Worm (Caenorhabditis elegans) whole organism, young adult: ENCODE data around the gene rbm-25.

Experiments
- B0019.2 ChIP-seq: fragments of 200-800 bp; sonication (Bioruptor generic); conservative IDR thresholded peaks from 2 replicates; pipeline ENCODE4 v1.3.6; 2022; ENCODE audit warnings: missing genetic modification reagents, missing genetic modification characterization, missing compliant biosample characterization
- F22D6.2 ChIP-seq: sonication (generic microtip); optimal IDR thresholded peaks from 2 replicates; lab custom pipeline; 2016; ENCODE audit warnings: mild to moderate bottlenecking, missing genetic modification characterization, missing compliant biosample characterization
- F23B12.7 ChIP-seq: sonication (generic microtip); optimal IDR thresholded peaks from 2 replicates; lab custom pipeline; 2017; ENCODE audit warnings: missing genetic modification characterization, mild to moderate bottlenecking, missing compliant biosample characterization, antibody characterized with exemption, moderate library complexity; ENCODE audit not compliant: insufficient read depth
- K11D2.4 ChIP-seq: fragments of 200-800 bp; sonication (Bioruptor generic); IDR thresholded peaks from 2 replicates; pipeline ENCODE4 v1.3.6; 2022; ENCODE audit warnings: missing genetic modification reagents, missing genetic modification characterization, missing compliant biosample characterization
- T26A5.8 ChIP-seq: sonication (generic microtip); optimal IDR thresholded peaks from 2 replicates; lab custom pipeline; 2016; ENCODE audit warnings: missing genetic modification characterization, missing compliant biosample characterization
- Y53F4B.3 ChIP-seq: fragments of 200-800 bp; sonication (Bioruptor generic); IDR thresholded peaks from 2 replicates; pipeline ENCODE4 v1.3.6; 2022; ENCODE audit warnings: missing genetic modification reagents, missing genetic modification characterization, missing compliant biosample characterization
- aptf-3 ChIP-seq: fragments of 200-800 bp; sonication (Bioruptor generic); IDR thresholded peaks from 2 replicates; pipeline ENCODE4 v1.3.6; 2022; ENCODE audit warnings: missing genetic modification characterization, missing compliant biosample characterization
- attf-3 ChIP-seq: fragments of 200-800 bp; sonication (Bioruptor generic); conservative IDR thresholded peaks from 2 replicates; pipeline ENCODE4 v1.3.6; 2022; ENCODE audit warnings: missing genetic modification reagents, missing genetic modification characterization, missing compliant biosample characterization
- cebp-2 ChIP-seq: fragments of 200-800 bp; sonication (Bioruptor generic); IDR thresholded peaks from 2 replicates; pipeline ENCODE4 v1.3.6; 2022; ENCODE audit warnings: missing genetic modification characterization, missing compliant biosample characterization
- ceh-100 ChIP-seq: fragments of 200-800 bp; sonication (Bioruptor generic); IDR thresholded peaks from 2 replicates; pipeline ENCODE4 v1.3.6; 2022; ENCODE audit warnings: missing genetic modification reagents, missing genetic modification characterization, missing compliant biosample characterization
- ceh-27 ChIP-seq: fragments of 200-800 bp; sonication (Bioruptor generic); optimal IDR thresholded peaks from 2 replicates; lab custom pipeline; 2018; ENCODE audit warnings: mild to moderate bottlenecking, missing genetic modification characterization, moderate library complexity, missing compliant biosample characterization
- ceh-40 ChIP-seq: fragments of 200-800 bp; sonication (Bioruptor generic); IDR thresholded peaks from 2 replicates; pipeline ENCODE4 v1.3.6; 2022; ENCODE audit warnings: missing genetic modification characterization, missing compliant biosample characterization
- ceh-91 ChIP-seq: fragments of 200-800 bp; sonication (Bioruptor generic); IDR thresholded peaks from 2 replicates; pipeline ENCODE4 v1.3.6; 2022; ENCODE audit warnings: missing genetic modification reagents, missing genetic modification characterization, missing compliant biosample characterization
- die-1 ChIP-seq: sonication (generic microtip); optimal IDR thresholded peaks from 2 replicates; lab custom pipeline; 2016; ENCODE audit warnings: missing genotype, mild to moderate bottlenecking, missing genetic modification characterization, missing compliant biosample characterization
- dox-1 ChIP-seq: fragments of 200-800 bp; sonication (Bioruptor generic); IDR thresholded peaks from 2 replicates; pipeline ENCODE4 v1.3.6; 2022; ENCODE audit warnings: missing genetic modification reagents, missing genetic modification characterization, missing compliant biosample characterization
- dpl-1 ChIP-seq: fragments of 150-350 bp; optimal IDR thresholded peaks from 2 replicates; lab custom pipeline; 2014; ENCODE audit warnings: missing biosample characterization, missing genetic modification reagents, missing genetic modification characterization
- efl-1 ChIP-seq: fragments of 150-350 bp; optimal IDR thresholded peaks from 2 replicates; lab custom pipeline; 2014; ENCODE audit warnings: missing biosample characterization, missing genetic modification reagents, missing genetic modification characterization
- ekl-4 ChIP-seq: fragments of 200-800 bp; sonication (Bioruptor generic); IDR thresholded peaks from 2 replicates; pipeline ENCODE4 v1.3.6; 2022; ENCODE audit warnings: missing genetic modification reagents, missing genetic modification characterization, missing compliant biosample characterization
- hrde-1 ChIP-seq: sonication (generic microtip); optimal IDR thresholded peaks from 2 replicates; lab custom pipeline; 2016; ENCODE audit warnings: missing genetic modification characterization, mild to moderate bottlenecking, missing compliant biosample characterization, moderate library complexity, missing genotype, missing genetic modification reagents, borderline replicate concordance
- hsf-1 ChIP-seq: fragments of 200-800 bp; sonication (Bioruptor generic); IDR thresholded peaks from 2 replicates; pipeline ENCODE4 v1.3.6; 2022; ENCODE audit warnings: missing genetic modification reagents, missing genetic modification characterization, missing compliant biosample characterization
- let-607 ChIP-seq, 2 experiments: fragments of 200-800 bp in 1 of 2; sonication (Bioruptor generic) in 1 of 2; sonication (generic microtip) in 1 of 2; optimal IDR thresholded peaks; 2 replicates each; lab custom pipeline; 2016 to 2018; ENCODE audit warnings: mild to moderate bottlenecking in 2 of 2, missing compliant biosample characterization in 2 of 2, missing genetic modification characterization in 2 of 2, moderate library complexity in 2 of 2, missing genotype in 1 of 2
- lin-35 ChIP-seq, 3 experiments: fragments of 150-350 bp in 2 of 3; sonication (generic microtip) in 1 of 3; optimal IDR thresholded peaks; 2 replicates each; lab custom pipeline; 2014 to 2018; ENCODE audit warnings: missing biosample characterization in 3 of 3, missing genetic modification characterization in 3 of 3, missing genetic modification reagents in 3 of 3
- lir-1 ChIP-seq: fragments of 200-800 bp; sonication (Bioruptor generic); conservative IDR thresholded peaks from 2 replicates; pipeline ENCODE4 v1.3.6; 2022; ENCODE audit warnings: missing genetic modification reagents, missing genetic modification characterization, missing compliant biosample characterization
- lsl-1 ChIP-seq: fragments of 200-800 bp; sonication (Bioruptor generic); optimal IDR thresholded peaks from 2 replicates; lab custom pipeline; 2018; ENCODE audit warnings: mild to moderate bottlenecking, missing genetic modification characterization, moderate library complexity, missing compliant biosample characterization
- madf-3 ChIP-seq: fragments of 200-800 bp; sonication (Bioruptor generic); IDR thresholded peaks from 2 replicates; pipeline ENCODE4 v1.3.6; 2022; ENCODE audit warnings: missing genetic modification reagents, missing genetic modification characterization, missing compliant biosample characterization
- madf-6 ChIP-seq: fragments of 200-800 bp; sonication (Bioruptor generic); IDR thresholded peaks from 2 replicates; pipeline ENCODE4 v1.3.6; 2022; ENCODE audit warnings: missing genetic modification reagents, missing genetic modification characterization, missing compliant biosample characterization
- madf-8 ChIP-seq: fragments of 200-800 bp; sonication (Bioruptor generic); conservative IDR thresholded peaks from 2 replicates; pipeline ENCODE4 v1.3.6; 2022; ENCODE audit warnings: missing genetic modification reagents, missing genetic modification characterization, missing compliant biosample characterization
- mes-4 ChIP-seq: sonication (generic microtip); optimal IDR thresholded peaks from 2 replicates; lab custom pipeline; 2016; ENCODE audit warnings: missing genotype, missing genetic modification characterization, missing compliant biosample characterization
- mxl-1 ChIP-seq: sonication (generic microtip); optimal IDR thresholded peaks from 2 replicates; lab custom pipeline; 2016; ENCODE audit warnings: missing genetic modification characterization, missing compliant biosample characterization
- nfya-2 ChIP-seq: fragments of 200-800 bp; sonication (Bioruptor generic); IDR thresholded peaks from 2 replicates; pipeline ENCODE4 v1.3.6; 2022; ENCODE audit warnings: missing genetic modification reagents, missing genetic modification characterization, missing compliant biosample characterization
- nhr-90 ChIP-seq: sonication (generic microtip); optimal IDR thresholded peaks from 2 replicates; lab custom pipeline; 2016; ENCODE audit warnings: missing genotype, mild to moderate bottlenecking, missing genetic modification characterization, missing compliant biosample characterization
- rcor-1 ChIP-seq: fragments of 200-800 bp; sonication (Bioruptor generic); IDR thresholded peaks from 2 replicates; pipeline ENCODE4 v1.3.6; 2022; ENCODE audit warnings: missing genetic modification reagents, missing genetic modification characterization, missing compliant biosample characterization
- repo-1 ChIP-seq: sonication (generic microtip); optimal IDR thresholded peaks from 2 replicates; lab custom pipeline; 2017; ENCODE audit warnings: mild to moderate bottlenecking, missing genetic modification characterization, missing compliant biosample characterization
- snpc-1.1 ChIP-seq: sonication (generic microtip); optimal IDR thresholded peaks from 2 replicates; lab custom pipeline; 2017; ENCODE audit warnings: missing genetic modification characterization, mild to moderate bottlenecking, missing compliant biosample characterization, antibody characterized with exemption, moderate library complexity, missing genotype, missing genetic modification reagents; ENCODE audit not compliant: insufficient read depth
- snpc-4 ChIP-seq, 5 experiments: fragments of 150-350 bp in 1 of 5; sonication (generic microtip) in 4 of 5; optimal IDR thresholded peaks; 2 replicates each; lab custom pipeline; 2014 to 2018; ENCODE audit warnings: missing genetic modification characterization in 5 of 5, missing biosample characterization in 3 of 5, antibody characterized with exemption in 2 of 5, mild to moderate bottlenecking in 2 of 5, missing compliant biosample characterization in 2 of 5, missing genotype in 2 of 5, moderate library complexity in 2 of 5, missing genetic modification reagents in 1 of 5
- tbp1 ChIP-seq: fragments of 200-800 bp; sonication (Bioruptor generic); optimal IDR thresholded peaks from 2 replicates; lab custom pipeline; 2018; ENCODE audit warnings: mild to moderate bottlenecking, missing genetic modification characterization, missing compliant biosample characterization
- ztf-25 ChIP-seq: fragments of 200-800 bp; sonication (Bioruptor generic); IDR thresholded peaks from 2 replicates; pipeline ENCODE4 v1.3.6; 2022; ENCODE audit warnings: missing genetic modification reagents, missing genetic modification characterization, missing compliant biosample characterization
- ztf-26 ChIP-seq: sonication (generic microtip); optimal IDR thresholded peaks from 2 replicates; lab custom pipeline; 2017; ENCODE audit warnings: missing genetic modification characterization, missing compliant biosample characterization
- ztf-3 ChIP-seq: fragments of 200-800 bp; sonication (Bioruptor generic); optimal IDR thresholded peaks from 2 replicates; lab custom pipeline; 2018; ENCODE audit warnings: mild to moderate bottlenecking, missing genetic modification characterization, missing compliant biosample characterization

Gene rbm-25

DNA sequence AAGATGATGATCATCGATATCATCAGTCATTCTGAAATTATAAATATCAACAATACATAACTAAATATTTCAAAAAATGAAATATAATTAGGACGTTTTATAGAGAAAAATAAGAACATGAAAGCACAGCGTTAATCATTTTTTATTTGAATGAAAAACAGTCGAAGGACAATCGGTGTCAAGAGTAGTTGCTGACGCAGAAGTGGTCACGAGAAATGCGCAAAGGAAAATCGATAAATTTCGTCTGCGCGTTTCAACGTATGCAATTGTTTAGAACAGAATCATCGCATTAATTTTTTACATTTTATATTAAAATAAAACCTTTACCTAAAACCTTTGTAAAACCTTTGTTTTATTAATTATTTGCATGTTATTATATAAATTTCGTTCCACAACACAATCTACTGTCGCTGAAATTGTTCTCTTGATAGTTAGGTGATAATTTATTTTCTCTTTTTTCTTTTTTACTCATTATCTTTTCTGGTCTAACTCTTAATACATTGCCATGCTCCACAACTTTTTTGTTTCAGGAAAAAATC lies at the start of gene rbm-25, which contains the start of gene W04D2.4 (continued):
- no peak for TF ChIP-seq madf-8 (GFP tag; lab: Robert Waterston, UW)
- no peak for TF ChIP-seq ceh-40 (GFP tag; lab: Robert Waterston, UW)
- TF ChIP-seq cebp-2, result no peak
- TF ChIP-seq ekl-4, result no peak
- TF ChIP-seq ceh-91 (GFP tag; lab: Robert Waterston, UW), result no peak
- TF ChIP-seq nfya-2 (GFP tag; lab: Robert Waterston, UW), result no peak
- TF ChIP-seq die-1 (tag; lab: Kevin White, UChicago), result no peak
- TF ChIP-seq ztf-26 (tag; lab: Kevin White, UChicago), result no peak
- no peak for TF ChIP-seq madf-3 (GFP tag; lab: Robert Waterston, UW)
- no peak for TF ChIP-seq dpl-1 (GFP tag; lab: Kevin White, UChicago)
- no peak for TF ChIP-seq ceh-100 (GFP tag; lab: Robert Waterston, UW)
- peak; percentile 55 for TF ChIP-seq attf-3 (GFP tag; lab: Robert Waterston, UW)
- no peak for TF ChIP-seq snpc-1.1 (tag; lab: Kevin White, UChicago)
- TF ChIP-seq dox-1 (GFP tag; lab: Robert Waterston, UW), result no peak
- TF ChIP-seq tbp1 (GFP tag; lab: Kevin White, UChicago), result peak; percentile 24
- no peak for TF ChIP-seq mxl-1
- peak; percentile 1 for TF ChIP-seq lsl-1
- TF ChIP-seq B0019.2, result no peak
- peak; percentile 1 for TF ChIP-seq snpc-4 (GFP tag; optimal IDR thresholded peaks at IDR 0.05; lab: Kevin White, UChicago)
- TF ChIP-seq snpc-4 (tag; optimal IDR thresholded peaks at IDR 0.05; lab: Kevin White, UChicago), result peak in 3 of 4 experiments; percentile 80 to 81 (median 80)
- no peak for TF ChIP-seq repo-1 (tag; lab: Kevin White, UChicago)
- 0 out of 2 replicates have a peak, but pooled peaks have one; percentile 25 for TF ChIP-seq rcor-1 (GFP tag; lab: Robert Waterston, UW)
- no peak for TF ChIP-seq lir-1
- no peak for TF ChIP-seq hsf-1 (GFP tag; lab: Robert Waterston, UW)
- TF ChIP-seq ceh-27 (GFP tag; lab: Kevin White, UChicago), result no peak
- TF ChIP-seq madf-6 (GFP tag; lab: Robert Waterston, UW), result no peak; the same call in 1 of the 2 replicates
- TF ChIP-seq efl-1 (GFP tag; lab: Kevin White, UChicago), result no peak
- peak in 1 of 2 experiments; percentile 9 for TF ChIP-seq let-607 (tag; optimal IDR thresholded peaks at IDR 0.05; lab: Kevin White, UChicago)
- no peak for TF ChIP-seq Y53F4B.3 (GFP tag; lab: Robert Waterston, UW)
- peak; percentile 9 for TF ChIP-seq F23B12.7 (tag; lab: Kevin White, UChicago)
- TF ChIP-seq ztf-25 (GFP tag; lab: Robert Waterston, UW), result no peak
- TF ChIP-seq T26A5.8, result no peak
- no peak for TF ChIP-seq K11D2.4 (GFP tag; lab: Robert Waterston, UW)
- peak in 1 of 3 experiments; percentile 67 for TF ChIP-seq lin-35 (GFP tag; optimal IDR thresholded peaks at IDR 0.05; lab: Kevin White, UChicago)
- TF ChIP-seq ztf-3 (GFP tag; lab: Kevin White, UChicago), result no peak
- no peak for TF ChIP-seq hrde-1 (tag; lab: Kevin White, UChicago)
- no peak for TF ChIP-seq nhr-90 (tag; lab: Kevin White, UChicago)
- TF ChIP-seq F22D6.2 (tag; lab: Kevin White, UChicago), result no peak
- TF ChIP-seq aptf-3, result no peak
- TF ChIP-seq mes-4 (tag; lab: Kevin White, UChicago), result no peak
